Worm (Caenorhabditis elegans) whole organism, L4 larva: ENCODE measurements around the gene lipl-4.

Experiments
- ceh-28 ChIP-seq: fragments of 150-350 bp; optimal IDR thresholded peaks from 2 replicates; lab custom pipeline; 2014; ENCODE audit warnings: missing biosample characterization, missing genetic modification reagents, missing genetic modification characterization
- ces-1 ChIP-seq: fragments of 150-350 bp; sonication (generic microtip); optimal IDR thresholded peaks from 4 replicates; lab custom pipeline; 2014; ENCODE audit warnings: missing biosample characterization, missing genetic modification reagents, missing genetic modification characterization
- fos-1 ChIP-seq: fragments of 150-350 bp; optimal IDR thresholded peaks from 2 replicates; lab custom pipeline; 2014; ENCODE audit warnings: missing biosample characterization, missing genetic modification characterization
- nhr-10 ChIP-seq: fragments of 150-350 bp; optimal IDR thresholded peaks from 2 replicates; lab custom pipeline; 2014; ENCODE audit warnings: missing biosample characterization, missing genetic modification characterization
- nhr-11 ChIP-seq: fragments of 150-350 bp; optimal IDR thresholded peaks from 2 replicates; lab custom pipeline; 2014; ENCODE audit warnings: missing biosample characterization, missing genetic modification characterization
- pha-4 ChIP-seq, 2 experiments: fragments of 150-350 bp in 1 of 2; fragments of 200-800 bp in 1 of 2; sonication (Bioruptor generic) in 1 of 2; IDR thresholded peaks in 1 of 2; optimal IDR thresholded peaks in 1 of 2; 2 replicates each; pipeline versions ENCODE4 v1.3.6 to Lab custom; 2014 to 2022; ENCODE audit warnings: missing genetic modification characterization in 2 of 2, missing genetic modification reagents in 2 of 2, missing biosample characterization in 1 of 2, missing compliant biosample characterization in 1 of 2
- tra-1 ChIP-seq: fragments of 200-800 bp; sonication (Bioruptor generic); IDR thresholded peaks from 2 replicates; pipeline ENCODE4 v1.3.6; 2022; ENCODE audit warnings: missing genetic modification reagents, missing genetic modification characterization, missing compliant biosample characterization
- zip-11 ChIP-seq: fragments of 200-800 bp; sonication (Bioruptor generic); IDR thresholded peaks from 2 replicates; pipeline ENCODE4 v1.3.6; 2022; ENCODE audit warnings: missing genetic modification characterization, missing compliant biosample characterization

ce11 chrV:6575406-6576130, 25.6 kb downstream of the lipl-4 start, which contains the start of gene fut-2:
- TF ChIP-seq ceh-28, result no peak
- no peak for TF ChIP-seq nhr-10 (tag; lab: Kevin White, UChicago)
- no peak for TF ChIP-seq ces-1 (GFP tag; lab: Kevin White, UChicago)
- no peak for TF ChIP-seq nhr-11
- TF ChIP-seq pha-4 (GFP tag; IDR thresholded peaks at IDR 0.05; lab: Robert Waterston, UW), result no peak
- no peak for TF ChIP-seq pha-4 (tag; optimal IDR thresholded peaks at IDR 0.05; lab: Kevin White, UChicago)
- no peak for TF ChIP-seq fos-1 (tag; lab: Kevin White, UChicago)
- TF ChIP-seq tra-1 (GFP tag; lab: Robert Waterston, UW), result no peak
- no peak for TF ChIP-seq zip-11 (GFP tag; lab: Robert Waterston, UW)
